Fruit fly (Drosophila melanogaster) whole organism, wandering third instar larva: ENCODE results near the gene Or13a.

Experiments
- CG9705 ChIP-seq: fragments of 200-800 bp; sonication (Bioruptor generic); optimal IDR thresholded peaks from 2 replicates; lab custom pipeline; 2018; ENCODE audit warnings: missing biosample characterization, mild to moderate bottlenecking, missing genetic modification characterization
- CrebA ChIP-seq: fragments of 200-800 bp; sonication (Bioruptor generic); optimal IDR thresholded peaks from 2 replicates; lab custom pipeline; 2016; ENCODE audit warnings: missing biosample characterization, mild to moderate bottlenecking, missing genetic modification characterization, borderline replicate concordance
- Hr83 ChIP-seq: fragments of 200-300 bp; sonication (Bioruptor generic); optimal IDR thresholded peaks from 2 replicates; lab custom pipeline; 2016; ENCODE audit warnings: missing biosample characterization, mild to moderate bottlenecking, missing genetic modification characterization, moderate library complexity; ENCODE audit not compliant: poor library complexity, severe bottlenecking
- Rel ChIP-seq, 2 experiments: fragments of 200-800 bp; sonication (Bioruptor generic) in 1 of 2; optimal IDR thresholded peaks; 2 replicates in 1 of 2; 3 replicates in 1 of 2; lab custom pipeline; 2016 to 2019; ENCODE audit warnings: mild to moderate bottlenecking in 2 of 2, missing biosample characterization in 2 of 2, missing genetic modification characterization in 2 of 2, moderate library complexity in 1 of 2
- br ChIP-seq: fragments of 200-800 bp; sonication (Bioruptor generic); optimal IDR thresholded peaks from 2 replicates; lab custom pipeline; 2016; ENCODE audit warnings: missing biosample characterization, missing genetic modification characterization
- brk ChIP-seq: fragments of 200-800 bp; sonication (Bioruptor generic); optimal IDR thresholded peaks from 2 replicates; lab custom pipeline; 2016; ENCODE audit warnings: missing biosample characterization, mild to moderate bottlenecking, missing genetic modification characterization
- dsf ChIP-seq: sonication (Bioruptor generic); optimal IDR thresholded peaks from 2 replicates; lab custom pipeline; 2016; ENCODE audit warnings: missing biosample characterization, missing genetic modification characterization, borderline replicate concordance
- fru ChIP-seq: fragments of 200-800 bp; sonication (Bioruptor generic); optimal IDR thresholded peaks from 3 replicates; lab custom pipeline; 2016; ENCODE audit warnings: missing biosample characterization, mild to moderate bottlenecking, missing genetic modification characterization
- rgr ChIP-seq: fragments of 200-800 bp; sonication (Bioruptor generic); optimal IDR thresholded peaks from 3 replicates; lab custom pipeline; 2016; ENCODE audit warnings: missing biosample characterization, mild to moderate bottlenecking, missing genetic modification characterization

DNA sequence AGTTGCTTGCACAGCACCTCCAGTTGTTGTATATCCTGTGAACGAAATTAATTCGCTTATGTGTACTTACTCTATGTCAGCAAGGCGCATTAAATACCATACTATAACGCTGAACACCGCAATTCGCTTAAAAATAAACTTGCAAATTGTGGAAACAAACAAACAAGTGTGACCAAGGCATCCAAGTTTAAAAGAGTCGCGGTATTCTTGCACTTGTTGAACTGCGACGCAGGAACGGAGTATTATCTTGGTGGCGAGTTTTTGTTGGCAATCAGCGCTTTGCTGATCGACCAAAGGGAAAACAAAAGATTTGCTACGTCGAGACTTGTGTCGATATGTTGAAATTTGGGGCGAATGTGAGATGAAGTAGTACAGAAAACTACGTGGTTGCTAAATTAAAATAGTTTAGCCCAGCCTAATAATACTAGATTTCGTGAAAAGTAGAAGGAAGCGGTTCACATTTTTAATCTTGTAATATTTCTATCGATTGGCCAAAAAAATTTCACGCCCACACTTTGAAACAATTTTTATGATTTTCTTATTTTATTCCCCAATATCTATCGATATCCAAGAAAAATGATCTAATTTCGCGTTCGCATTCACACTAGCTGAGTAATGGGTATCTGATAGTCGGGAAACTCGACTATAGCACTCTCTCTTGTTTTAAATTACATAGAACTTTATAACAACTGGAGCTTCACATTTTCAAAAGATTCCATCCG is 40.6 kb upstream of the Or13a start, which contains the start of gene Ranbp16:
- no peak for TF ChIP-seq Rel (GFP tag; optimal IDR thresholded peaks at IDR 0.05; lab: Kevin White, UChicago)
- TF ChIP-seq Rel (tag; optimal IDR thresholded peaks at IDR 0.05; lab: Kevin White, UChicago), result no peak
- TF ChIP-seq rgr (GFP tag; lab: Kevin White, UChicago), result no peak
- TF ChIP-seq brk (GFP tag; lab: Kevin White, UChicago), result no peak
- TF ChIP-seq CG9705 (GFP tag; lab: Kevin White, UChicago), result no peak
- TF ChIP-seq CrebA (GFP tag; lab: Kevin White, UChicago), result no peak
- no peak for TF ChIP-seq dsf (GFP tag; lab: Kevin White, UChicago)
- TF ChIP-seq fru (GFP tag; lab: Kevin White, UChicago), result no peak
- no peak for TF ChIP-seq br (GFP tag; lab: Kevin White, UChicago)
- TF ChIP-seq Hr83 (GFP tag; lab: Kevin White, UChicago), result no peak
